Worm (Caenorhabditis elegans) whole organism, late embryonic: ENCODE measurements around the gene scl-15.

ENCODE experiments used
- ceh-14 ChIP-seq: sonication (generic microtip); optimal IDR thresholded peaks from 2 replicates; lab custom pipeline; 2016; ENCODE audit warnings: missing genotype, missing genetic modification characterization, missing compliant biosample characterization
- dmd-4 ChIP-seq: sonication (generic microtip); optimal IDR thresholded peaks from 2 replicates; lab custom pipeline; 2016; ENCODE audit warnings: borderline replicate concordance, missing genetic modification characterization, missing compliant biosample characterization

ce11 chrII:3245836-3246235, 38.6 kb downstream of the scl-15 start, which contains the start of gene C17F4.7:
- TF ChIP-seq dmd-4 (tag; lab: Kevin White, UChicago): no peak
- no peak for TF ChIP-seq ceh-14 (tag; lab: Kevin White, UChicago)
